Worm (Caenorhabditis elegans): Measurements from ENCODE around the gene T08D10.5.

DNA sequence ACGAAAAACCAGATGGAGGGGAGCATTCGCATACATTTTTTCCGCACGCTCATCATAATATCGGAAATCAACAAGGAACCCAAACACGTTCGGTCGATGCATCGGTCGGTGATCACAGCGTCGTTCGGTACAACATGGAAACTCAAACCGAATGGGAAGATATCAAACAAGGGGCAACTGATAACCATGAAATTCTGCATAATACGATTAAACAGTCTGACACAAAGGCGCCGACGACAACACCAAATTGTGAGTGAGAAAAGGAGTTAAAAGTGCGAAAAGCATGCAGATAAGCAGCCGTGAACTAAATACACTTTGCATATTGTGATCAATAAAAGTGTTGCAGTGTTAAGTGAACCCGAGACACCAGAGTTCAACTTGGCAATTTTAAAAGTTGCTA, 32.1 kb upstream of the T08D10.5 start:
- TF ChIP-seq R02D3.7 (tag; optimal IDR thresholded peaks at IDR 0.05) (no peak), jun-1 (tag; optimal IDR thresholded peaks at IDR 0.05) (no peak), mdl-1 (tag; optimal IDR thresholded peaks at IDR 0.05) (no peak), ztf-11 (tag; optimal IDR thresholded peaks at IDR 0.05) (no peak)

Data from whole organism, L3 larva.